Fruit fly (Drosophila melanogaster) whole organism, wandering third instar larva: ENCODE measurements around the gene Cep290.

ENCODE experiments used
- Abd-B ChIP-seq: fragments of >200 bp; optimal IDR thresholded peaks from 2 replicates; lab custom pipeline; 2017; ENCODE audit warnings: missing biosample characterization, missing genetic modification characterization
- CG32264 ChIP-seq: fragments of 200-800 bp; sonication (Bioruptor generic); optimal IDR thresholded peaks from 2 replicates; lab custom pipeline; 2016; ENCODE audit warnings: missing biosample characterization, missing genetic modification characterization
- CG9705 ChIP-seq: fragments of 200-800 bp; sonication (Bioruptor generic); optimal IDR thresholded peaks from 2 replicates; lab custom pipeline; 2018; ENCODE audit warnings: missing biosample characterization, mild to moderate bottlenecking, missing genetic modification characterization
- CrebA ChIP-seq: fragments of 200-800 bp; sonication (Bioruptor generic); optimal IDR thresholded peaks from 2 replicates; lab custom pipeline; 2016; ENCODE audit warnings: missing biosample characterization, mild to moderate bottlenecking, missing genetic modification characterization, borderline replicate concordance
- Dfd ChIP-seq: fragments of >200 bp; optimal IDR thresholded peaks from 2 replicates; lab custom pipeline; 2017; ENCODE audit warnings: missing biosample characterization, missing genetic modification characterization
- Dif ChIP-seq: fragments of 200-275, 200-300 bp; sonication (Bioruptor generic); optimal IDR thresholded peaks from 2 replicates; lab custom pipeline; 2018; ENCODE audit warnings: missing biosample characterization, missing genetic modification characterization; ENCODE audit not compliant: partially characterized antibody
- GATAd ChIP-seq: sonication (Bioruptor generic); optimal IDR thresholded peaks from 2 replicates; lab custom pipeline; 2016; ENCODE audit warnings: missing biosample characterization, missing genetic modification characterization
- HLH106 ChIP-seq: fragments of 200-800 bp; optimal IDR thresholded peaks from 3 replicates; lab custom pipeline; 2019; ENCODE audit warnings: missing biosample characterization, mild to moderate bottlenecking, missing genetic modification characterization, moderate library complexity
- Hnf4 ChIP-seq: fragments of 200-800 bp; sonication (Bioruptor generic); optimal IDR thresholded peaks from 2 replicates; lab custom pipeline; 2016; ENCODE audit warnings: missing biosample characterization, mild to moderate bottlenecking, missing genetic modification characterization
- Hr78 ChIP-seq: fragments of >200 bp; optimal IDR thresholded peaks from 2 replicates; lab custom pipeline; 2017; ENCODE audit warnings: missing biosample characterization, missing genetic modification characterization
- Hr83 ChIP-seq: fragments of 200-300 bp; sonication (Bioruptor generic); optimal IDR thresholded peaks from 2 replicates; lab custom pipeline; 2016; ENCODE audit warnings: missing biosample characterization, mild to moderate bottlenecking, missing genetic modification characterization, moderate library complexity; ENCODE audit not compliant: poor library complexity, severe bottlenecking
- Jra ChIP-seq: sonication (Bioruptor generic); optimal IDR thresholded peaks from 2 replicates; lab custom pipeline; 2016; ENCODE audit warnings: missing biosample characterization, missing genetic modification characterization
- Mio ChIP-seq: sonication (Bioruptor generic); optimal IDR thresholded peaks from 2 replicates; lab custom pipeline; 2016; ENCODE audit warnings: missing biosample characterization, missing genetic modification characterization
- Myc ChIP-seq: fragments of >200 bp; optimal IDR thresholded peaks from 2 replicates; lab custom pipeline; 2017
- N ChIP-seq: fragments of >200 bp; optimal IDR thresholded peaks from 2 replicates; lab custom pipeline; 2018; ENCODE audit warnings: missing biosample characterization, missing external identifiers, missing genetic modification characterization
- OdsH ChIP-seq: fragments of 200-800 bp; sonication (Bioruptor generic); optimal IDR thresholded peaks from 2 replicates; lab custom pipeline; 2016; ENCODE audit warnings: missing biosample characterization, mild to moderate bottlenecking, missing genetic modification characterization
- Rel ChIP-seq, 2 experiments: fragments of 200-800 bp; sonication (Bioruptor generic) in 1 of 2; optimal IDR thresholded peaks; 2 replicates in 1 of 2; 3 replicates in 1 of 2; lab custom pipeline; 2016 to 2019; ENCODE audit warnings: mild to moderate bottlenecking in 2 of 2, missing biosample characterization in 2 of 2, missing genetic modification characterization in 2 of 2, moderate library complexity in 1 of 2
- Sp1 ChIP-seq: fragments of 200-800 bp; sonication (Bioruptor generic); optimal IDR thresholded peaks from 3 replicates; lab custom pipeline; 2019; ENCODE audit warnings: missing biosample characterization, mild to moderate bottlenecking, missing genetic modification characterization, moderate library complexity
- Vsx2 ChIP-seq: fragments of 200-300, 225-300 bp; sonication (Bioruptor generic); optimal IDR thresholded peaks from 2 replicates; lab custom pipeline; 2018; ENCODE audit warnings: missing biosample characterization, missing genetic modification characterization; ENCODE audit not compliant: partially characterized antibody
- br ChIP-seq: fragments of 200-800 bp; sonication (Bioruptor generic); optimal IDR thresholded peaks from 2 replicates; lab custom pipeline; 2016; ENCODE audit warnings: missing biosample characterization, missing genetic modification characterization
- brk ChIP-seq: fragments of 200-800 bp; sonication (Bioruptor generic); optimal IDR thresholded peaks from 2 replicates; lab custom pipeline; 2016; ENCODE audit warnings: missing biosample characterization, mild to moderate bottlenecking, missing genetic modification characterization
- dl ChIP-seq, 2 experiments: fragments of 175-275, 200-275 bp in 1 of 2; fragments of 200-275 bp in 1 of 2; sonication (Bioruptor generic); optimal IDR thresholded peaks; lab custom pipeline; 2018; ENCODE audit warnings: mild to moderate bottlenecking in 2 of 2, missing biosample characterization in 2 of 2, missing genetic modification characterization in 2 of 2, moderate library complexity in 2 of 2; ENCODE audit not compliant: partially characterized antibody in 2 of 2, insufficient read depth in 1 of 2
- dmrt93B ChIP-seq: fragments of 200-800 bp; sonication (Bioruptor generic); optimal IDR thresholded peaks from 2 replicates; lab custom pipeline; 2018; ENCODE audit warnings: missing biosample characterization, mild to moderate bottlenecking, missing genetic modification characterization
- dsf ChIP-seq: sonication (Bioruptor generic); optimal IDR thresholded peaks from 2 replicates; lab custom pipeline; 2016; ENCODE audit warnings: missing biosample characterization, missing genetic modification characterization, borderline replicate concordance
- ey ChIP-seq: fragments of 200-800 bp; sonication (Bioruptor generic); optimal IDR thresholded peaks from 2 replicates; lab custom pipeline; 2016; ENCODE audit warnings: missing biosample characterization, missing genetic modification characterization
- foxo ChIP-seq, 2 experiments: fragments of 200-800 bp; sonication (Bioruptor generic); optimal IDR thresholded peaks; 2 replicates in 1 of 2; 3 replicates in 1 of 2; lab custom pipeline; 2016 to 2017; ENCODE audit warnings: missing biosample characterization in 2 of 2, missing genetic modification characterization in 2 of 2
- fru ChIP-seq: fragments of 200-800 bp; sonication (Bioruptor generic); optimal IDR thresholded peaks from 3 replicates; lab custom pipeline; 2016; ENCODE audit warnings: missing biosample characterization, mild to moderate bottlenecking, missing genetic modification characterization
- h ChIP-seq: fragments of 200-800 bp; sonication (Bioruptor generic); optimal IDR thresholded peaks from 3 replicates; lab custom pipeline; 2016; ENCODE audit warnings: missing biosample characterization, mild to moderate bottlenecking, missing genetic modification characterization
- jim ChIP-seq: fragments of 175-275, 200-325 bp; sonication (Bioruptor generic); optimal IDR thresholded peaks from 2 replicates; lab custom pipeline; 2016; ENCODE audit warnings: missing biosample characterization, mild to moderate bottlenecking, missing genetic modification characterization
- lola ChIP-seq: fragments of >200 bp; optimal IDR thresholded peaks from 2 replicates; lab custom pipeline; 2017; ENCODE audit warnings: missing biosample characterization, missing genetic modification characterization
- pan ChIP-seq: fragments of >200 bp; optimal IDR thresholded peaks from 2 replicates; lab custom pipeline; 2017
- psq ChIP-seq: fragments of 200-800 bp; sonication (Bioruptor generic); optimal IDR thresholded peaks from 3 replicates; lab custom pipeline; 2017; ENCODE audit warnings: missing biosample characterization, mild to moderate bottlenecking, missing genetic modification characterization, moderate library complexity
- rgr ChIP-seq: fragments of 200-800 bp; sonication (Bioruptor generic); optimal IDR thresholded peaks from 3 replicates; lab custom pipeline; 2016; ENCODE audit warnings: missing biosample characterization, mild to moderate bottlenecking, missing genetic modification characterization
- sage ChIP-seq: fragments of 200-800 bp; sonication (Bioruptor generic); optimal IDR thresholded peaks from 2 replicates; lab custom pipeline; 2016; ENCODE audit warnings: missing biosample characterization, mild to moderate bottlenecking, missing genetic modification characterization
- sv ChIP-seq: fragments of 200-800 bp; sonication (Bioruptor generic); optimal IDR thresholded peaks from 3 replicates; lab custom pipeline; 2016; ENCODE audit warnings: missing biosample characterization, missing genetic modification characterization
- tai ChIP-seq: sonication (Bioruptor generic); optimal IDR thresholded peaks from 2 replicates; lab custom pipeline; 2016; ENCODE audit warnings: missing biosample characterization, missing genetic modification characterization
- usp ChIP-seq: fragments of >200 bp; optimal IDR thresholded peaks from 2 replicates; lab custom pipeline; 2017; ENCODE audit warnings: missing biosample characterization, missing genetic modification characterization
- woc ChIP-seq: sonication (Bioruptor generic); optimal IDR thresholded peaks from 2 replicates; lab custom pipeline; 2016; ENCODE audit warnings: missing biosample characterization, mild to moderate bottlenecking, missing genetic modification characterization

The Cep290 gene

dm6 chr3L:852267-852666 is 8.5 kb downstream of the Cep290 start:
- TF ChIP-seq brk (no peak), CG32264 (GFP tag; lab: Kevin White, UChicago) (no peak), Rel (GFP tag; optimal IDR thresholded peaks at IDR 0.05; lab: Kevin White, UChicago) (no peak), Rel (tag; optimal IDR thresholded peaks at IDR 0.05; lab: Kevin White, UChicago) (no peak), Mio (GFP tag; lab: Kevin White, UChicago) (no peak), br (GFP tag; lab: Kevin White, UChicago) (no peak), Myc (lab: Kevin White, UChicago) (no peak), ey (no peak), GATAd (GFP tag; lab: Kevin White, UChicago) (no peak), sage (no peak), pan (lab: Kevin White, UChicago) (no peak), dmrt93B (GFP tag; lab: Kevin White, UChicago) (no peak)

- TF ChIP-seq Sp1 (GFP tag; lab: Kevin White, UChicago), result peak; percentile 48
- TF ChIP-seq Hnf4 (GFP tag; lab: Kevin White, UChicago), result peak; percentile 32
- TF ChIP-seq dmrt93B (GFP tag; lab: Kevin White, UChicago), result peak; percentile 6
- no peak for TF ChIP-seq dl (GFP tag; optimal IDR thresholded peaks at IDR 0.05; lab: Kevin White, UChicago; ENCODE audit: insufficient read depth in 1 of 2, partially characterized antibody in 2 of 2)
- peak; percentile 20 for TF ChIP-seq CG9705 (GFP tag; lab: Kevin White, UChicago)
- peak; percentile 76 for TF ChIP-seq h (GFP tag; lab: Kevin White, UChicago)
- TF ChIP-seq sv (GFP tag; lab: Kevin White, UChicago), result peak; percentile 57
- TF ChIP-seq dsf (GFP tag; lab: Kevin White, UChicago), result no peak
- peak; percentile 26 for TF ChIP-seq psq (GFP tag; lab: Kevin White, UChicago)
- no peak for TF ChIP-seq Hr83
- no peak for TF ChIP-seq Rel (GFP tag; optimal IDR thresholded peaks at IDR 0.05; lab: Kevin White, UChicago)
- peak; percentile 32 for TF ChIP-seq Rel (tag; optimal IDR thresholded peaks at IDR 0.05; lab: Kevin White, UChicago)
- no peak for TF ChIP-seq Abd-B (GFP tag; lab: Kevin White, UChicago)
- TF ChIP-seq Hr78 (GFP tag; lab: Kevin White, UChicago), result no peak
- TF ChIP-seq brk, result no peak
- peak; percentile 37 for TF ChIP-seq OdsH
- TF ChIP-seq GATAd (GFP tag; lab: Kevin White, UChicago), result no peak
- TF ChIP-seq foxo (GFP tag; optimal IDR thresholded peaks at IDR 0.05; lab: Kevin White, UChicago), result peak in 1 of 2 experiments; percentile 70
- TF ChIP-seq jim (GFP tag; lab: Kevin White, UChicago), result no peak
- no peak for TF ChIP-seq Jra (GFP tag; lab: Kevin White, UChicago)
- peak; percentile 73 for TF ChIP-seq HLH106
- no peak for TF ChIP-seq Mio (GFP tag; lab: Kevin White, UChicago)
- peak; percentile 35 for TF ChIP-seq CG32264 (GFP tag; lab: Kevin White, UChicago)
- no peak for TF ChIP-seq CrebA (GFP tag; lab: Kevin White, UChicago)
- TF ChIP-seq Myc (lab: Kevin White, UChicago), result no peak
- no peak for TF ChIP-seq pan (lab: Kevin White, UChicago)
- TF ChIP-seq Dif, result no peak
- no peak for TF ChIP-seq usp (GFP tag; lab: Kevin White, UChicago)
- no peak for TF ChIP-seq N (GFP tag; lab: Kevin White, UChicago)
- TF ChIP-seq woc, result peak; percentile 43
- peak; percentile 67 for TF ChIP-seq rgr (GFP tag; lab: Kevin White, UChicago)
- TF ChIP-seq Dfd, result no peak
- TF ChIP-seq fru (GFP tag; lab: Kevin White, UChicago), result peak; percentile 57
- no peak for TF ChIP-seq sage
- TF ChIP-seq ey, result peak; percentile 62
- TF ChIP-seq lola (GFP tag; lab: Kevin White, UChicago), result no peak
- TF ChIP-seq Vsx2, result no peak
- peak; percentile 42 for TF ChIP-seq br (GFP tag; lab: Kevin White, UChicago)
- no peak for TF ChIP-seq tai
These were observed 13.6 kb downstream of the Cep290 start, which contains the start of gene dpr20 for dm6 chr3L:857063-858015. Gene dpr20 (minus strand): TSS chr3L:857248.
